Worm (Caenorhabditis elegans): ENCODE measurements around the gene set-5.

DNA sequence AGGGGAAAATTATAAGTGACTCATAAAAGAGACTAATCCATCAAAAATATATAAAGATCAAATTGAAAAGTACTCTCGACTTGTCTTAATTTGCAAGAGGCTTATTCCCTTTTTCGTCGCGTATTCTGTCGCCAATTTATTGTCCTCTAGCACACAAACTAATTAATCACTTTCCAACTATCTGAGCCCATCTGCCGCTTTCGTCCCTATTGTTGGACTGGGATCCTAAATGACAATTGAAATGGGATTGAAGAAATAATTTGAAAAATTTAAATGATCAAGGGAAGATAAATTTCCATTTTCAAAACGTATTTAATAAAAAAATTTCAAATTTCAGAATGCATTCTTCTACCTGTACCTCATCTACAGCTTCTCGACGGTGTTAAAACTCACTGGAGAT lies 48.1 kb upstream of the set-5 start:
- peak in 1 of 2 experiments; percentile 19 for TF ChIP-seq ztf-11 (tag; optimal IDR thresholded peaks at IDR 0.05)
- TF ChIP-seq nhr-12 (tag; optimal IDR thresholded peaks at IDR 0.05) = no peak
- no peak for TF ChIP-seq ceh-82 (tag; optimal IDR thresholded peaks at IDR 0.05)
- TF ChIP-seq ces-1 (GFP tag; optimal IDR thresholded peaks at IDR 0.05) = no peak
- TF ChIP-seq rnt-1 (tag; optimal IDR thresholded peaks at IDR 0.05) = no peak
- TF ChIP-seq snpc-4 (tag; optimal IDR thresholded peaks at IDR 0.05) = no peak
- no peak for TF ChIP-seq pqm-1 (tag; optimal IDR thresholded peaks at IDR 0.05)
- no peak for TF ChIP-seq nhr-237 (tag; optimal IDR thresholded peaks at IDR 0.05)
- no peak for TF ChIP-seq hlh-4 (tag; optimal IDR thresholded peaks at IDR 0.05)
- no peak for TF ChIP-seq tbx-2 (tag; optimal IDR thresholded peaks at IDR 0.05)
- TF ChIP-seq tlp-1 (tag; optimal IDR thresholded peaks at IDR 0.05) = no peak
- no peak for TF ChIP-seq lin-13 (GFP tag; optimal IDR thresholded peaks at IDR 0.05)
- TF ChIP-seq nhr-47 (tag; optimal IDR thresholded peaks at IDR 0.05) = no peak
- TF ChIP-seq unc-86 (tag; optimal IDR thresholded peaks at IDR 0.05) = no peak

All from whole organism, L1 larva.